Worm (Caenorhabditis elegans) whole organism, early embryonic: Measurements from ENCODE around the gene Y6E2A.10.
"Not testable (repeated sequence)": the region's sequence is repeated elsewhere in the genome, so short reads cannot be mapped to it uniquely, and the experiment has no call there.

ENCODE experiments used
- B0310.2 ChIP-seq: sonication (generic microtip); optimal IDR thresholded peaks from 2 replicates; lab custom pipeline; 2016; ENCODE audit warnings: mild to moderate bottlenecking, missing genetic modification characterization, missing compliant biosample characterization
- ama-1 ChIP-seq: fragments of 150-350 bp; optimal IDR thresholded peaks from 2 replicates; lab custom pipeline; 2014
- tra-4 ChIP-seq: sonication (generic microtip); optimal IDR thresholded peaks from 2 replicates; lab custom pipeline; 2017; ENCODE audit warnings: missing genetic modification characterization, missing compliant biosample characterization

DNA sequence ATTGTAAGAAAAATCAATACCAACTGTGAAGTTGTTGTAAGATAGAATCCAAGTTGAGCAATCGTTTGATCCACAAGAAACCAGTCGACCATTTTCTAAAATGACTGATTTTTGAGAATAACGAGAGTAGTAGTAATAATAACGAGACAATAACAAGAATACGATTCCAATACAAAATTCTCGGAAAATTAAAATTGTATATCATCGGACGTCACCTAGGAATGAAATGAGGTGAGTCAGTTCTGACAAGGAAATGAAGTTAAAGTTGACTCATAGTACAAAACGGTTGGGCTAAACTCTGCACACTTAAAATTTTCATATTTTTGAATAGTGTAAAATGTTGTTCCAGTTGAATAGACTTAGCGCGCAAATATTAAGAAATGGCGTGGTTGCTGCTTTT is 14.0 kb upstream of the Y6E2A.10 start, which contains the start of gene str-19:
- not testable (repeated sequence) for TF ChIP-seq B0310.2 (tag; lab: Kevin White, UChicago); ama-1 (lab: Kevin White, UChicago); tra-4 (tag; lab: Kevin White, UChicago)
